Fruit fly (Drosophila melanogaster) whole organism, embryonic: ENCODE measurements around the gene Creld.
A peak's percentile ranks its signal among the peaks of the same experiment; 100 is the strongest.

Experiments used
- ATbp ChIP-seq: fragments of 200-800 bp; sonication (Bioruptor generic); optimal IDR thresholded peaks from 2 replicates; lab custom pipeline; 2017; ENCODE audit warnings: missing biosample characterization, mild to moderate bottlenecking, missing genetic modification characterization, missing genetic modification reagents
- Antp ChIP-seq: fragments of 200-800 bp; sonication (Bioruptor generic); optimal IDR thresholded peaks from 3 replicates; lab custom pipeline; 2016; ENCODE audit warnings: missing biosample characterization, missing genetic modification characterization
- CG13894 ChIP-seq: fragments of 200-800 bp; sonication (Bioruptor generic); optimal IDR thresholded peaks from 3 replicates; lab custom pipeline; 2018; ENCODE audit warnings: missing biosample characterization, mild to moderate bottlenecking, missing genetic modification characterization, moderate library complexity
- CG14014 ChIP-seq: fragments of 200-800 bp; sonication (Bioruptor generic); IDR thresholded peaks from 2 replicates; pipeline ENCODE4 v1.3.6; 2022; ENCODE audit warnings: missing biosample characterization, missing genetic modification characterization
- CG15269 ChIP-seq: fragments of 200-800 bp; sonication (Bioruptor generic); optimal IDR thresholded peaks from 2 replicates; lab custom pipeline; 2018; ENCODE audit warnings: missing biosample characterization, mild to moderate bottlenecking, missing genetic modification characterization, moderate library complexity
- CG16813 ChIP-seq: fragments of 200-800 bp; sonication (Bioruptor generic); IDR thresholded peaks from 3 replicates; pipeline ENCODE4 v1.3.6; 2022; ENCODE audit warnings: missing biosample characterization, missing genetic modification characterization; ENCODE audit not compliant: partially characterized antibody
- CG1832 ChIP-seq: fragments of 200-800 bp; sonication (Bioruptor generic); optimal IDR thresholded peaks from 2 replicates; lab custom pipeline; 2017; ENCODE audit warnings: missing biosample characterization, mild to moderate bottlenecking, missing genetic modification characterization, inconsistent platforms
- CG2202 ChIP-seq: fragments of 200-800 bp; sonication (Bioruptor generic); optimal IDR thresholded peaks from 2 replicates; lab custom pipeline; 2018; ENCODE audit warnings: missing biosample characterization, mild to moderate bottlenecking, missing genetic modification characterization
- CG32767 ChIP-seq: fragments of 200-800 bp; sonication (Bioruptor generic); IDR thresholded peaks from 2 replicates; pipeline ENCODE4 v1.3.6; 2022; ENCODE audit warnings: missing biosample characterization, missing genetic modification characterization
- CG33557 ChIP-seq: fragments of 200-800 bp; sonication (Bioruptor generic); optimal IDR thresholded peaks from 2 replicates; lab custom pipeline; 2019; ENCODE audit warnings: missing biosample characterization, mild to moderate bottlenecking, missing genetic modification characterization, moderate library complexity
- CG3407 ChIP-seq: fragments of 200-800 bp; sonication (Bioruptor generic); optimal IDR thresholded peaks from 2 replicates; lab custom pipeline; 2018; ENCODE audit warnings: missing biosample characterization, mild to moderate bottlenecking, missing genetic modification characterization
- CG34224 ChIP-seq: fragments of 200-800 bp; sonication (Bioruptor generic); IDR thresholded peaks from 3 replicates; pipeline ENCODE4 v1.3.6; 2022; ENCODE audit warnings: missing biosample characterization, missing genetic modification characterization; ENCODE audit not compliant: partially characterized antibody
- CG5953 ChIP-seq: fragments of 200-800 bp; sonication (Bioruptor generic); IDR thresholded peaks from 2 replicates; pipeline ENCODE4 v1.3.6; 2022; ENCODE audit warnings: missing biosample characterization, missing genetic modification characterization
- CG6683 ChIP-seq: fragments of 200-800 bp; sonication (Bioruptor generic); optimal IDR thresholded peaks from 2 replicates; lab custom pipeline; 2017; ENCODE audit warnings: missing biosample characterization, mild to moderate bottlenecking, missing genetic modification characterization, missing genetic modification reagents
- CG6854 ChIP-seq: fragments of 200-800 bp; sonication (Bioruptor generic); optimal IDR thresholded peaks from 3 replicates; lab custom pipeline; 2017; ENCODE audit warnings: missing biosample characterization, mild to moderate bottlenecking, missing genetic modification characterization
- CG7786 ChIP-seq: fragments of 200-800 bp; sonication (Bioruptor generic); optimal IDR thresholded peaks from 2 replicates; lab custom pipeline; 2016; ENCODE audit warnings: missing biosample characterization, missing genetic modification characterization
- CG8765 ChIP-seq: fragments of 200-800 bp; sonication (Bioruptor generic); IDR thresholded peaks from 2 replicates; pipeline ENCODE4 v1.3.6; 2022; ENCODE audit warnings: missing biosample characterization, missing genetic modification characterization
- CG9215 ChIP-seq: fragments of 200-800 bp; sonication (Bioruptor generic); IDR thresholded peaks from 2 replicates; pipeline ENCODE4 v1.3.6; 2022; ENCODE audit warnings: missing biosample characterization, missing genetic modification characterization
- CTCF ChIP-seq: fragments of 200-800 bp; sonication (Bioruptor generic); optimal IDR thresholded peaks from 2 replicates; lab custom pipeline; 2017; ENCODE audit warnings: missing biosample characterization, mild to moderate bottlenecking, missing genetic modification characterization, moderate library complexity
- Dbx ChIP-seq: fragments of 200-800 bp; sonication (Bioruptor generic); IDR thresholded peaks from 3 replicates; pipeline ENCODE4 v1.3.6; 2022; ENCODE audit warnings: missing biosample characterization, missing genetic modification characterization
- Ets65A ChIP-seq: fragments of 200-800 bp; sonication (Bioruptor generic); peaks from one replicate; lab custom pipeline; 2016; ENCODE audit warnings: missing biosample characterization, missing genetic modification characterization
- Ets97D ChIP-seq: fragments of 200-800 bp; sonication (Bioruptor generic); optimal IDR thresholded peaks from 3 replicates; lab custom pipeline; 2016; ENCODE audit warnings: missing biosample characterization, missing genetic modification characterization
- HLH4C ChIP-seq: fragments of 200-800 bp; sonication (Bioruptor generic); IDR thresholded peaks from 3 replicates; pipeline ENCODE4 v1.3.6; 2022; ENCODE audit warnings: missing biosample characterization, missing genetic modification characterization; ENCODE audit not compliant: partially characterized antibody
- HmgD ChIP-seq: fragments of 200-800 bp; sonication (Bioruptor generic); optimal IDR thresholded peaks from 3 replicates; lab custom pipeline; 2016; ENCODE audit warnings: missing biosample characterization, missing genetic modification characterization
- Hr51 ChIP-seq, 2 experiments: fragments of 200-800 bp; sonication (Bioruptor generic); optimal IDR thresholded peaks; 2 replicates in 1 of 2; 3 replicates in 1 of 2; lab custom pipeline; 2016 to 2018; ENCODE audit warnings: missing biosample characterization in 2 of 2, missing genetic modification characterization in 2 of 2, mild to moderate bottlenecking in 1 of 2, moderate library complexity in 1 of 2
- MTF-1 ChIP-seq: fragments of 200-800 bp; sonication (Bioruptor generic); optimal IDR thresholded peaks from 2 replicates; lab custom pipeline; 2018; ENCODE audit warnings: missing biosample characterization, mild to moderate bottlenecking, missing genetic modification characterization, borderline replicate concordance
- Max ChIP-seq: fragments of 200-800 bp; sonication (Bioruptor generic); optimal IDR thresholded peaks from 2 replicates; lab custom pipeline; 2016; ENCODE audit warnings: missing biosample characterization, mild to moderate bottlenecking, missing genetic modification characterization
- Neu2 ChIP-seq: fragments of 200-800 bp; sonication (Bioruptor generic); optimal IDR thresholded peaks from 3 replicates; lab custom pipeline; 2016; ENCODE audit warnings: missing biosample characterization, missing genetic modification characterization, borderline replicate concordance
- Opbp ChIP-seq: fragments of 200-800 bp; sonication (Bioruptor generic); IDR thresholded peaks from 3 replicates; pipeline ENCODE4 v1.3.6; 2022; ENCODE audit warnings: missing biosample characterization, missing genetic modification characterization; ENCODE audit not compliant: partially characterized antibody
- Trl ChIP-seq, 3 experiments: fragments of >200 bp in 2 of 3; fragments of 200-800 bp in 1 of 3; sonication (Bioruptor generic) in 1 of 3; optimal IDR thresholded peaks; 2 replicates in 1 of 3; 3 replicates in 2 of 3; lab custom pipeline; 2016 to 2017; ENCODE audit warnings: missing biosample characterization in 1 of 3, missing genetic modification characterization in 1 of 3
- ab ChIP-seq: fragments of 200-800 bp; sonication (Bioruptor generic); optimal IDR thresholded peaks from 2 replicates; lab custom pipeline; 2016; ENCODE audit warnings: missing biosample characterization, missing genetic modification characterization
- al ChIP-seq: fragments of 200-800 bp; sonication (Bioruptor generic); IDR thresholded peaks from 2 replicates; pipeline ENCODE4 v1.3.6; 2022; ENCODE audit warnings: missing biosample characterization, missing genetic modification characterization
- amos ChIP-seq: fragments of 200-800 bp; sonication (Bioruptor generic); IDR thresholded peaks from 2 replicates; pipeline ENCODE4 v1.3.6; 2022; ENCODE audit warnings: missing biosample characterization, missing genetic modification characterization; ENCODE audit not compliant: partially characterized antibody
- cas ChIP-seq: fragments of 200-800 bp; sonication (Bioruptor generic); IDR thresholded peaks from 2 replicates; pipeline ENCODE4 v1.3.6; 2022; ENCODE audit warnings: missing biosample characterization, missing genetic modification characterization
- caup ChIP-seq: fragments of 200-800 bp; sonication (Bioruptor generic); optimal IDR thresholded peaks from 3 replicates; lab custom pipeline; 2017; ENCODE audit warnings: missing biosample characterization, mild to moderate bottlenecking, missing genetic modification characterization, moderate library complexity; ENCODE audit not compliant: severe bottlenecking
- chinmo ChIP-seq: fragments of 200-800 bp; sonication (Bioruptor generic); IDR thresholded peaks from 4 replicates; pipeline ENCODE4 v1.3.6; 2022; ENCODE audit warnings: missing biosample characterization, missing genetic modification characterization; ENCODE audit not compliant: partially characterized antibody
- ci ChIP-seq: fragments of 200-800 bp; sonication (Bioruptor generic); IDR thresholded peaks from 3 replicates; pipeline ENCODE4 v1.3.6; 2022; ENCODE audit warnings: missing biosample characterization, missing genetic modification characterization
- dpn ChIP-seq, 2 experiments: fragments of 200-800 bp; sonication (Bioruptor generic); optimal IDR thresholded peaks; 3 replicates each; lab custom pipeline; 2016; ENCODE audit warnings: missing biosample characterization in 2 of 2, missing genetic modification characterization in 2 of 2
- hkb ChIP-seq, 2 experiments: fragments of 200-800 bp in 1 of 2; fragments of >200 bp in 1 of 2; sonication (Bioruptor generic) in 1 of 2; IDR thresholded peaks in 1 of 2; optimal IDR thresholded peaks in 1 of 2; 2 replicates each; pipeline versions ENCODE4 v1.3.6 to Lab custom; 2017 to 2022; ENCODE audit warnings: missing biosample characterization in 1 of 2, missing genetic modification characterization in 1 of 2
- mirr ChIP-seq: fragments of 200-800 bp; sonication (Bioruptor generic); optimal IDR thresholded peaks from 3 replicates; lab custom pipeline; 2018; ENCODE audit warnings: missing biosample characterization, mild to moderate bottlenecking, missing genetic modification characterization
- mld ChIP-seq: fragments of 200-800 bp; sonication (Bioruptor generic); IDR thresholded peaks from 3 replicates; pipeline ENCODE4 v1.3.6; 2022; ENCODE audit warnings: missing biosample characterization, missing genetic modification characterization; ENCODE audit not compliant: partially characterized antibody
- pfk ChIP-seq: fragments of 200-800 bp; sonication (Bioruptor generic); optimal IDR thresholded peaks from 2 replicates; lab custom pipeline; 2018; ENCODE audit warnings: missing biosample characterization, mild to moderate bottlenecking, missing genetic modification characterization, moderate library complexity
- psq ChIP-seq: fragments of 200-800 bp; sonication (Bioruptor generic); optimal IDR thresholded peaks from 2 replicates; lab custom pipeline; 2017; ENCODE audit warnings: missing biosample characterization, missing genetic modification characterization
- repo ChIP-seq: fragments of 200-800 bp; sonication (Bioruptor generic); optimal IDR thresholded peaks from 2 replicates; lab custom pipeline; 2016; ENCODE audit warnings: missing biosample characterization, missing genetic modification characterization
- schlank ChIP-seq: fragments of 200-800 bp; sonication (Bioruptor generic); optimal IDR thresholded peaks from 2 replicates; lab custom pipeline; 2018; ENCODE audit warnings: missing biosample characterization, mild to moderate bottlenecking, missing genetic modification characterization
- tin ChIP-seq: fragments of 200-800 bp; sonication (Bioruptor generic); optimal IDR thresholded peaks from 3 replicates; lab custom pipeline; 2016; ENCODE audit warnings: missing biosample characterization, missing genetic modification characterization
- tna ChIP-seq: fragments of 200-800 bp; sonication (Bioruptor generic); IDR thresholded peaks from 2 replicates; pipeline ENCODE4 v1.3.6; 2022; ENCODE audit warnings: missing biosample characterization, missing genetic modification characterization; ENCODE audit not compliant: partially characterized antibody
- tup ChIP-seq: fragments of 200-800 bp; sonication (Bioruptor generic); optimal IDR thresholded peaks from 2 replicates; lab custom pipeline; 2016; ENCODE audit warnings: missing biosample characterization, mild to moderate bottlenecking, missing genetic modification characterization, moderate library complexity
- wek ChIP-seq: fragments of 200-800 bp; sonication (Bioruptor generic); optimal IDR thresholded peaks from 3 replicates; lab custom pipeline; 2018; ENCODE audit warnings: missing biosample characterization, mild to moderate bottlenecking, missing genetic modification characterization, moderate library complexity

Gene Creld

dm6 chr2L:117750-118149, 15.6 kb downstream of the Creld start (continued):
- TF ChIP-seq repo (GFP tag; lab: Kevin White, UChicago) (no peak), Dbx (GFP tag; lab: Robert Waterston, UW) (0 out of 3 replicates have a peak, but pooled peaks have one; percentile 41), HmgD (GFP tag; lab: Kevin White, UChicago) (no peak), Opbp (GFP tag; lab: Robert Waterston, UW) (no peak), caup (GFP tag; lab: Kevin White, UChicago) (peak; percentile 31), tin (GFP tag; lab: Kevin White, UChicago) (no peak), mld (GFP tag; lab: Robert Waterston, UW) (no peak), ab (no peak), CG34224 (no peak), CG15269 (tag; lab: Kevin White, UChicago) (peak; percentile 20), CG14014 (GFP tag; lab: Robert Waterston, UW) (peak; percentile 62; the same call in 1 of the 2 replicates), Antp (GFP tag; lab: Kevin White, UChicago) (no peak), Ets65A (no peak), wek (peak; percentile 59), CG1832 (GFP tag; lab: Kevin White, UChicago) (no peak), CG13894 (tag; lab: Kevin White, UChicago) (peak; percentile 17), tup (GFP tag; lab: Kevin White, UChicago) (peak; percentile 55), cas (GFP tag; lab: Robert Waterston, UW) (no peak), Trl (optimal IDR thresholded peaks at IDR 0.05; lab: Kevin White, UChicago) (no peak), Trl (GFP tag; optimal IDR thresholded peaks at IDR 0.05; lab: Kevin White, UChicago) (peak; percentile 14), Ets97D (GFP tag; lab: Kevin White, UChicago) (no peak), CTCF (peak; percentile 16), CG6683 (GFP tag; lab: Kevin White, UChicago) (peak; percentile 49), MTF-1 (peak; percentile 53), ci (peak; percentile 72; the same call in 2 of the 3 replicates), CG5953 (GFP tag; lab: Robert Waterston, UW) (no peak), ATbp (GFP tag; lab: Kevin White, UChicago) (peak; percentile 74), Hr51 (GFP tag; optimal IDR thresholded peaks at IDR 0.05; lab: Kevin White, UChicago) (no peak), hkb (optimal IDR thresholded peaks at IDR 0.05; lab: Kevin White, UChicago) (no peak), hkb (GFP tag; IDR thresholded peaks at IDR 0.05; lab: Robert Waterston, UW) (peak; percentile 56), pfk (peak; percentile 32), CG32767 (0 out of 2 replicates have a peak, but pooled peaks have one; percentile 29), CG33557 (GFP tag; lab: Kevin White, UChicago) (peak; percentile 13), Max (GFP tag; lab: Kevin White, UChicago) (no peak), CG8765 (GFP tag; lab: Robert Waterston, UW) (no peak), CG6854 (GFP tag; lab: Kevin White, UChicago) (no peak), dpn (GFP tag; optimal IDR thresholded peaks at IDR 0.05; lab: Kevin White, UChicago) (peak in 1 of 2 experiments; percentile 32), schlank (tag; lab: Kevin White, UChicago) (peak; percentile 37), Neu2 (GFP tag; lab: Kevin White, UChicago) (no peak), CG2202 (tag; lab: Kevin White, UChicago) (peak; percentile 4), CG16813 (GFP tag; lab: Robert Waterston, UW) (no peak), CG3407 (GFP tag; lab: Kevin White, UChicago) (peak; percentile 54), HLH4C (GFP tag; lab: Robert Waterston, UW) (no peak), al (GFP tag; lab: Robert Waterston, UW) (no peak), tna (GFP tag; lab: Robert Waterston, UW) (no peak), mirr (GFP tag; lab: Kevin White, UChicago) (peak; percentile 70), amos (GFP tag; lab: Robert Waterston, UW) (no peak), psq (GFP tag; lab: Kevin White, UChicago) (no peak), CG7786 (GFP tag; lab: Kevin White, UChicago) (no peak), CG9215 (GFP tag; lab: Robert Waterston, UW) (no peak), chinmo (GFP tag; lab: Robert Waterston, UW) (no peak)
